Worm (Caenorhabditis elegans): ENCODE data around the gene nlp-80.

Gene nlp-80

DNA sequence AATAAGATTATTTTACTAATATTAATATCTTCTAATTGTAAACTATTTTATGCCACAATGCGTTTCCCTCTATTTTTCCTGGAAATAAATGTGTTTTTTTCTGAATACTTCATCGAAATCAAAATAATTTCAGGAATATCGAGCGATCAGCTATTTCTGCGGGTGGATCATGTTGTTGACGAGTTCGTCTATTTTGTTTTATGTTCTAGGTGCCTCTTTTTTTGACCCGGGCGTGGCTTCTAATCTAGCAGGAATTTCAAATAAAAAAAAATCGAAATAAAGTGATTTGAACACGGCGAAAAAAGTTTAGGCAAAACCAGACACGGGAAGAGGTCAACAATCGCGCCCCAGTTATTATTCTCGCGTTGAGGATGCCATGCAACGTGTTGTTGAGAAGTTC lies 13.5 kb downstream of the nlp-80 start, which contains the start of gene T04C12.33:
Gene T04C12.33 (plus strand): TSS at position 301 of the 400 bp plus-strand sequence.
- TF ChIP-seq unc-62 (GFP tag; optimal IDR thresholded peaks at IDR 0.05): no peak

DNA sequence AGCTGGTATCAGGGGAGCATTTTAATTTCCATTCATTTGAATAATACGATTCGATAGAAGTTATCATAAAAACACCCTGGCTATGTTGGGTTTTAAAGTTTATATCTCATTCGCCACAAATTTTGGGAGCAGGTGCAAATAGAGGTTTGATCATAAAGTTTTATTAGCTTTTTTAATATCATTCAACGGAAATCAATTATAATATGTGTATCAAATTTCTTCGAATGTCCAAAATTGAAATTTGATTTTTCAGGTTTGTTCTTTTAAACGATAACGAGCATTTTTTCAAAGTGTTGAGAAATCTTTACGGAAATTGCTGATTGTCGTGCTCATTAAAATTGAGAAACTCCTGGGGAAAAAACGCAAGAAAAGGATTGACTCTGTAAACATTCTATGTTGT lies 16.7 kb downstream of the nlp-80 start, which contains the start of gene srh-74:
Gene srh-74 (minus strand): TSS at position 101 of the 400 bp plus-strand sequence.
- TF ChIP-seq unc-62 (GFP tag; optimal IDR thresholded peaks at IDR 0.05): no peak

DNA sequence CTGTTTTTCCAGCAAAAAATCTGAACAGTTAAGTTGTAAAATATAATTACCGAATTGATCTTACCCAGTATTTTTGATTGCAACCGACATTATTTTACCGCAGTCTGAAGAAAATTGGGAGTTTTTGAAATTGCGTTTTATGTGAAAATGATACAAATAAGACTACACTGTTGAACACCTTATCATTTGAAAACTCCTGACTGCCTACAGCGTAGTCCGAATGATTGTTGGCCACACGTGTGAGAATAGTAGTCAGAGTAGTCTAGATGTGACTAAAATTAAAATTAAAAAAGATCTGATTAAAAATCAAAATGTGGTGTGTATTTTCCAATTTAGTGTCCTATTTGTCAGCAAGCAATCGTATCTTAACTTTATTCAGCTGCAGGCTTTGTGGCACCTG lies 18.7 kb downstream of the nlp-80 start, which contains the start of gene dhs-18:
Gene dhs-18 (minus strand): TSS at position 104 of the 400 bp plus-strand sequence.
- TF ChIP-seq unc-62 (GFP tag; optimal IDR thresholded peaks at IDR 0.05): no peak

DNA sequence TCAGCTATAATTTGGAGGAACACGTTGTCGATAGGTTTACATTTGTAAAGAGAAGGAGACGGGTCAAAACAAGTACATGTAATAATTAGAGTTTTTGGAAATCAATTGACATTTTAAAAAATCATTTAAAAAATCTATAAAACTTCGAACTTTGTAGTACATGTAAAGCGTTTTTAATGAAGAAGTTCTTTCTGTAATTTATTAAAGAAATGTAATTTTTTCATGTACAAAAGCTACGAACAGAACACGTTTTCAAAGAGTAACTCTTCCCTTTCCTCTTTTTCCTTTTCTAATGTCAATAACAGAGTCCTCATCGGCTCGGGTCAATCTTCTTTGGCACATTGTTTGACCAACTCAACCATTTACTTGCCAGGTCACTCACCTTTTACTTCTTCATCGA lies 21.6 kb downstream of the nlp-80 start, which contains the start of gene C45B11.6:
Gene C45B11.6 (plus strand): TSS at position 301 of the 400 bp plus-strand sequence.
- TF ChIP-seq unc-62 (GFP tag; optimal IDR thresholded peaks at IDR 0.05): no peak

DNA sequence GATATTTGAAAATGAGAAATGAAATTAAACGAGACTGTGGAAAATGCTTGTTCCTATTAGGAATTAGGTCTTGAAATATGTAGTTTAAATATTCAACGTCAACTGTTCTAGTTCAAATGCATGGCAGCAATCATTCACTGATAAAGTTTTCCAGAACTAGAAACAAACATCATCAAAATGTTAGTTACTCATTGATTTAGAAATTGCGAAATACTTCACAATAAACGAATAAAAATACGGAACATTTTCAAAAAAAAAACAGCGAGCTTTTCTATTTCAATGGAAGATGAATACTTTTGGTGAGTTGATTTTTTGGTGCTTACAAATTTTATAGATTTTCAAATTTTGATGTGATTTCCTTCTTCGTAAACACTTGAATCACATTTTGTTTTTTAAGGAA lies 22.9 kb downstream of the nlp-80 start, which contains the start of gene C45B11.2:
Gene C45B11.2 (plus strand): TSS at position 173 of the 400 bp plus-strand sequence.
- TF ChIP-seq unc-62 (GFP tag; optimal IDR thresholded peaks at IDR 0.05): no peak

DNA sequence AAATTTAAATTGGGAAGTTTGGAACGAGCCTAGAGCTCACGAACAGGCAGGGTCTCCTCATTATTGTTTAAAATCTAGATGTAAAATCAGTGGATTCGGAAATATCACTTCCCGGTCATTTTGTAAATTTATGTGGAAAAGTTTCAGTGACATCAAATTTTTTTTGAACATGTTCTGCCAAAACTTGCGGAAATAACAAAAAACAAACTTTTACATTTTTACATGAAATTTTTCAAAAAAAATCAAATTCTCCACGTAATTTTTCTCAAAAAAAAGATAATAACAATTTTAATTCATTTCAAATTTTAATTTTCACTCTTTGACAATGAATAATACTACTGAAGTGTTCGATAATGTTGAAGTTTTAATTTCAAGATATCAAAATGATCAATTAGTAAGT lies 23.9 kb downstream of the nlp-80 start, which contains the start of gene C45B11.5:
Gene C45B11.5 (plus strand): TSS at position 301 of the 400 bp plus-strand sequence.
- no peak for TF ChIP-seq unc-62 (GFP tag; optimal IDR thresholded peaks at IDR 0.05)

DNA sequence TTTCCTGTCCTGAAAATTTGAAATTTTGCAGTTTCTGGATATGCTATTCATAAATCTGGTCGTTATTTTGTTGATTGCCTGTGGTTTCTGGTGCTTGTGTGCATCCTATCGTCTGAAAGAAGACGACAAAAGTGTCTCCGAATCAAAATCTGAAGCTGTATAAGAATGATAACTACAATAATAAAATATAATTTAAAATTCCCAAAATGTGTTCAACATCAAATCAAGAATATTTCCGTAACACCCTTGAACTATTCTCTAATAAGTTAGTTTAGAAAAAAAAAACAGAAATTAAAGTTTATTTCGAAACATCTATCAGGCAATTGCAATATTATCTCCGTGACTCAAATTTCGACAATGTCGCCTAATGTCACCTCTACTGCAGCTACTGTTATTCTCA lies 24.9 kb downstream of the nlp-80 start, which contains the start of gene C45B11.8:
Gene C45B11.8 (plus strand): TSS at position 301 of the 400 bp plus-strand sequence.
- no peak for TF ChIP-seq unc-62 (GFP tag; optimal IDR thresholded peaks at IDR 0.05)

DNA sequence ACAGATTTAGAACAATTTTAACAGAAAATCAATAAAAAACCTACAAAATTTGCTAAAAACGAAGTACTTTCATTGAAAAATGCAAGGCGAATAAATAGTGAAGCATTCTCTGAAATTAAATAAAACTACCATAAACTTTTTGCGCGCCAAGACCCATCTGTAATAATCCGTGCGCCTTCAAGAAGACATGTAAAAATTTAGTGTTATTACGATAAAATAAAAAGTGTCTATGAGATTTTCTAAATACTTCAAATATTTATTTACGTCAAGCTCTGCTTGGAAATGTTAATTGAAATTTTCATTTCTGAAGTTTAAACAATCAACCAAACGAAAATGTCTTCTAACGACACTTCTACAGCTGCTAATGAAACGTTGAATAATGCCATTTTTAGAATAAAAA lies 25.4 kb downstream of the nlp-80 start, which contains the start of gene C45B11.9:
Gene C45B11.9 (plus strand): TSS at position 301 of the 400 bp plus-strand sequence.
- no peak for TF ChIP-seq unc-62 (GFP tag; optimal IDR thresholded peaks at IDR 0.05)

DNA sequence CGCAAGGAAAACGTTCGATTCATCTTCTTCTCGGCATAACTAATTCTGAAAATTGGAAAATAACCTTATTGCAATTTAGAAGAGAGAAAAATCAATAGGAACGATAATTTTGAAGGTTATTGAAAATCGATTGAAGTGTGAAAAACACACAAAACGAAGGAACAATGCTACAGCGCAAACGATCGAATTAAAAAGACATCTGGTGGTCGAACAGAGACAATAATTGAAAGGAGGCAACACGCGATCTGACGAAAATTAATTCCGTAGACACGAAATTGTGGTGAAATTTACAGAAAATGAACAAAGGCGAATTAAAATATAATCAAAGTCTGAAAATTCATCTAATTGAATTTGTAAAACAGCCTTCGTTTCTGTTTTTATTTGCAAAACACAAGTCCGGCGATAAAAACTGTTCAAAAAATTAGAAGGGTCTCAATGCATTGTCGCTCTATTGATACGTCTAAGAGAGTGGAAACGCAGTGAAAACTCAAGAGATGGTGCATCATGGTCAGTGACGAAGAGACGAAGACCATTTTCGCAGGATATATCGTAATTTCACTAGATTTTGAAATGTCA lies 25.9 kb downstream of the nlp-80 start, which contains the start of gene pak-2:
Gene pak-2 (minus strand): TSS at position 51 of the 576 bp plus-strand sequence.
- TF ChIP-seq unc-62 (GFP tag; optimal IDR thresholded peaks at IDR 0.05): no peak

DNA sequence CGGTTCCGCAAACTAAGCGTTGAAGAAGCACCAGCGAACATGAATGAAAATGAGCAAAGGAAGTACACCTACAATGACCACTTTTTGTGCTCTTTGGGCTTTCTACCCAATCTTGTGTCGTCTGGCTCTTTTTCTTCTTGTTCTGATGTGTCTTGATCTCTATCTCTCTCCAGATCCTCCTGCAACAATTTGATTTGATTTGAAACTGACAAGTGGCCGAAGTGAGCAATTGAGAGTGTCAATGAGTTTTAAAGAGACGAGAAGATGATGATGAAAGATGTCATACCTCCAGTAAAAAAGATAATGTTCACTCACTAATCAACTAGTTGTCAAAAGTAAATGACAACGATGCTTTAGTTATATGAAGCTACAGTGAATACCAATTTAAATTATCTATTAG lies 30.7 kb downstream of the nlp-80 start, which contains the start of gene pptr-2:
Gene pptr-2 (minus strand): TSS at position 184 of the 400 bp plus-strand sequence.
- no peak for TF ChIP-seq unc-62 (GFP tag; optimal IDR thresholded peaks at IDR 0.05)

DNA sequence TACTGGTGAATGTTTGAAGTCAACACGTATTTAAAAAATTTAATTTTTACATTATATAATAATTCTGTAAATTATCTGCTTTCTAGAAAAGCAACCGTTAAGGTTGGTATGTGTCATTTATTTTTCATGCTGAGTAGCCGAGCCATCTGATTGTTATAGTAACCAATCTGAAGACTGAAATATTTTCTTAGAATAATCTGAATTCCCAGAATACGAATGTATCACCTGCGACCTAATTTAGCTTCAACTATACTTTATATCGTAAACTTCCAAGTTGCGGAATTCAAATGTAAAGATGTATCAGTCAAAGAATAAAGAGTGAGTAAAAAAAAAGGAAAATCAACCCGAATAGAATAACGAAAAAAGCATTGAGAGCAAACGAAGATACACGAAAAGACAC lies 32.2 kb downstream of the nlp-80 start:
- TF ChIP-seq unc-62 (GFP tag; optimal IDR thresholded peaks at IDR 0.05): no peak

DNA sequence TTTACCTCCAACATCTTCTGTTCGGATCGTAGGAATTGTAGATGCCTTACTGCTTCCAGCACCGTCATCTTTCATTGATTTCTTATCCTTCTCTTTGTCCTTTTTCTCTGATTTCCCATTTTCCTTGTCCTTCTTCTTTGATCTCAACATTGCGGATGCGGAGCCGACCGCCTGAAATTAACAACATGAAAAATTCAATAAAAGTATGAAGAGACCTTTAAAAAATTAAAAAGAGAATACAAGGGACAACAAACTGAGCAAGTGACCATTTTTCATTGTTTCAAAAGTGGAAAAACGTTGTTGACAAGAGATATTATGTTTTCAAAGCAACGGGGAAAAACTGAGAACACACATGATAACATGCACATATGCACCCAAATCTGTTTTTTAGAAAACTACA lies 34.7 kb downstream of the nlp-80 start:
- TF ChIP-seq unc-62 (GFP tag; optimal IDR thresholded peaks at IDR 0.05): no peak

DNA sequence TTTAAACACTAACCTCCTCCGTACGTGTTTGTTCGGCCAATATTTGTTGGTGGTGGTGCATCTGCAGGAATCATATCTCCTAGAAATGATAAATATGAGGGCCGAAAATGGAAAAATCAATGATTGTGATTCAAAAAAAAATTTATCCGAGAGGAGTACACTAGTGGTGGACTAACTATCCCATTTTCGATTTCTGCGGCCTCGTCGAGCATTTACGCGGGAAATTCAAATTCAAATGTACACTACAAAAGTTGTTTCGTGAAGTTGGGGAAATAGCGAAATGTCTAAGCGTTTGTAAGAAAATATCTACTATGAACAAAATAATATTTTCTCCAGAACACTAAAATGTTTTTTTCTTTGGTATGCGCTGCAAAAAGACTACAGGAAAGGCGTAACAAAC lies 36.1 kb downstream of the nlp-80 start:
- no peak for TF ChIP-seq unc-62 (GFP tag; optimal IDR thresholded peaks at IDR 0.05)

DNA sequence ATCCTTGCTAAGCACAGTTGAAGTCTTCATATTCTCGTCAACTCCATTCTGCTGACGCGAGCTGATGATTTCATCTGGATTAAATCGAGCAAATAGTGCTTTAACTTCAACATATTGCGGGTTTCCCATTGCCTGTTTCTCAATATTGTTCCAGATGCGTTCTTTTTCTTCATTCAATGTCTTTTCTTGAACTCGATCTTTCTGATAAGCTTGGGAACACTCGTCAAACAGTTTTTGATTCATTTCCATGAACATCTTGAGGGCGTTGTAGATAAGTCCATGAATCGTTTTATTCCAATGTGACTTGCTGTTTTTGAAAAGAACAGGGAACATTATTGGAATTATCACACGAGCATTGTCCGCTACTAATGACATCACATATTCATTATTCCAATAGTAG lies 37.7 kb downstream of the nlp-80 start:
- no peak for TF ChIP-seq unc-62 (GFP tag; optimal IDR thresholded peaks at IDR 0.05)

DNA sequence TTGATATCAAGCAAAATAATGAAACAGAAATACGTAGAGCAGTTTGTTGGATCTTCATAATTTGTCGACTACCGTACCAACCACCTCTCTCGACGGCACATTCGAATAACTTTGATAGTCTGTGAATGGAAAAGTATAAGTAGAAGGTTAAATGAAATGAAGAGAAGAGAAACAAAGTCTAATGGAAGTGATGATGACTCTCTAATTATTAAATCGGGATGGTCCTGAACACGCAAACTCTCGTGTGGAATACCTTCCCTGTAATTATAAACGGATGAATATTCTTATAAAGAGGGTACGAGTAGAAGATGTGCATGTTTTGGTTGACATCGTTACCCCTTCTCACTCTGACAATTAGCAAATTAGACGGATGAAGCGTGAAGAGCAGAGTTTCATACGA lies 42.6 kb downstream of the nlp-80 start, which contains the start of the genes C13G3.12 and hot-6:
Gene C13G3.12 (minus strand): TSS at position 101 of the 400 bp plus-strand sequence.
Gene hot-6 (minus strand): TSS at position 121 of the 400 bp plus-strand sequence.
- TF ChIP-seq unc-62 (GFP tag; optimal IDR thresholded peaks at IDR 0.05): no peak

DNA sequence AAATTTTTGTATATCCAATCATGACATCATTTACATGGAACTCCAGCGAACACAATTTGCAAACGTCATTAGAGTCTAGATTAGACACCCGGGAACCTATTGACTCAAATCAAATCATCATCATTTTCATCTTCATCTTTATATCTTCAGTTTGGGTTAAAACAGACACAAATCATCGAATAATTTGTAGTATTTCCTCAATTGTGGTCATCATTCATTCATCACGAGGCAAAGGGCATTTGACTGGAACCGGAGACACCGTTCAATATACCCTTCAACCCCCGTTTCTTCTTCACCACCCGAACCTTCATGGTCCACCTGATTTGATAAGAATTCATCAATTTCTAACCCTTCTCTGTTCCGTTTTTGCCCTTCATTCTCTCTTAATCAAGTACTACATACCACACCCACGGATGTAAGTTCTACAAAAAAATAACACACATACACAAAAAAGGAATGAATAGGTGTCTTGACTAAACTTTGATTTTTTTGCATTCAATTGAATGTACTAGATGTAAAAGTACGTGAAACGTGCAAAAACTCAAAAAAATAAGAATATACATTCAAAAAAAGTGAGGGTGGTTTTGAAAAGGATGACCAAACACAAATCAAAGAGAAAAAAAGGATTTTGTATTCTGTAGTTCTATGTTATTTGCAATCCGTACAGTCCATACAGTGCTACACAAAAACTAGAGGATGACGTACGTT lies 48.4 kb downstream of the nlp-80 start:
- TF ChIP-seq unc-62 (GFP tag; optimal IDR thresholded peaks at IDR 0.05): no peak
